Fruit fly (Drosophila melanogaster): ENCODE data around the gene CG32206.

DNA sequence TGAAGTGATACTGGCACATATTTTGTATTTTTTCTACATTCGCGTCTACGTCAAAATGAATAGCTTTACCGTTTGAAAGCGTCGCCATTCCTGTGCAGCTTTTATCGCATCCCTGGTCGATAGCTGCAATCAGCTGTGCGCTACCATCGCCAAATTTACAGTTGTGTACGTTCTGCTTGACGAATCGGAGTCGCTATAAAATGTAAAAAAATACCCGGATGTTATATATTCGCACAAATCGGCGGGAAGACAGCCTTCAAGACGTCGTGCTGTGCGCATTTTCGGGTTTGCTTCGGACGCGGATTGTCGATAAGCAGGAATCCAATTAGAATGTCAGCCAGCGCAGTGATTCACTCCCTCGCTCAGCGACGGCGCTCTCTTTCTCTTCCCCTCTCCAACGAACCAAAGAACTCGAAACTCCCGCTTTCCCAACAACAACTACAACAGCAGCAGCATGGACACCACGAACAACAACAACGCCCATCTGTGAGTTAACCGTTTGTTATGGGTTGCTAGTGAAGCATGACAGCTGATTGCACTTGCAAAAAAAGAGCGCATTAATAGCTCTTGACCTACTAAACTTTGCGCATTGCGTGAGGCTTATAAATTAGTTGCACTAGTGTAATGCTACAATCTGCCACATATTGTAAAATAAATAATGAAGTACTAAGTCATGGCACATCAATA, 118.0 kb downstream of the CG32206 start:
- no peak for TF ChIP-seq CG8319 (GFP tag; optimal IDR thresholded peaks at IDR 0.05)
- TF ChIP-seq Hr39 (GFP tag; optimal IDR thresholded peaks at IDR 0.05) = no peak
- no peak for TF ChIP-seq Gug (GFP tag; IDR thresholded peaks at IDR 0.05)
- TF ChIP-seq CG31627 (GFP tag; optimal IDR thresholded peaks at IDR 0.05) = no peak
- no peak for TF ChIP-seq CG8119 (GFP tag; IDR thresholded peaks at IDR 0.05)
- peak; percentile 34 for TF ChIP-seq CG9139 (GFP tag; optimal IDR thresholded peaks at IDR 0.05)
- no peak for TF ChIP-seq OdsH (GFP tag; optimal IDR thresholded peaks at IDR 0.05)
- TF ChIP-seq Eip75B (GFP tag; optimal IDR thresholded peaks at IDR 0.05) = peak; percentile 23
- no peak for TF ChIP-seq CG6792 (GFP tag; optimal IDR thresholded peaks at IDR 0.05)
- TF ChIP-seq fd59A (GFP tag; optimal IDR thresholded peaks at IDR 0.05) = no peak

All from whole organism, prepupa.